Fruit fly (Drosophila melanogaster): ENCODE data around the gene Ada3.

The Ada3 gene

DNA sequence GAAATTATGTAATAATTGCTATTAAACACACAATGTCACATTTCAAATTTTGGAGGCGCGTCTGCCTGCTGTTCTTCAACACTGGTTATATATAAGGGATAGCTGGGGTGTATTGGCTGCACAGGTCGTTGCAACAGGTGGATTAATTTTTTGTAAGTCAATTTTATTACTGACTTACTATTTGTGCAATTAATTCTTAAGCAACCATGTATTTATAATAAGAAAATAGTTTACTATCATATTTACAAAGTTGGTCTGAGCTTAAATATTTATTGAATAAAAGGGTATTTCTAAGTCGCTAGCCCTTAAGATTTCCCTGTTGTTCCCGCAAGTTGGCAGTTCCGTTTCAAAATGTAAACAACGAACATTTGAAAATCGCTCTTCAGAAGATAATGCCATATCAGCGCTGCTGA lies 7.3 kb downstream of the Ada3 start, which contains the start of gene RhoGAP16F (continued):
- TF ChIP-seq Antp (GFP tag; optimal IDR thresholded peaks at IDR 0.05): peak; percentile 63
- TF ChIP-seq ssp (GFP tag; IDR thresholded peaks at IDR 0.05): peak; percentile 77
- peak in 1 of 2 experiments; percentile 70 for TF ChIP-seq pan (optimal IDR thresholded peaks at IDR 0.05)
- peak; percentile 78 to 85 for TF ChIP-seq pan (GFP tag; optimal IDR thresholded peaks at IDR 0.05 in 1 of 2, IDR thresholded peaks at IDR 0.05 in 1 of 2)
- no peak for TF ChIP-seq Hey (tag; optimal IDR thresholded peaks at IDR 0.05)
- peak; percentile 29 for TF ChIP-seq Vsx1 (GFP tag; optimal IDR thresholded peaks at IDR 0.05)
- TF ChIP-seq maf-S (GFP tag; optimal IDR thresholded peaks at IDR 0.05): peak; percentile 49
- TF ChIP-seq oc (tag; optimal IDR thresholded peaks at IDR 0.05): peak; percentile 70
- peak; percentile 84 for TF ChIP-seq chn (GFP tag; optimal IDR thresholded peaks at IDR 0.05)
- peak; percentile 92 for TF ChIP-seq gem (tag; optimal IDR thresholded peaks at IDR 0.05)
- peak; percentile 57 for TF ChIP-seq CG9876 (GFP tag; optimal IDR thresholded peaks at IDR 0.05)
- peak; percentile 61 for TF ChIP-seq slou (GFP tag; optimal IDR thresholded peaks at IDR 0.05)
- peak; percentile 51 for TF ChIP-seq CG17802 (tag; optimal IDR thresholded peaks at IDR 0.05)
- TF ChIP-seq CG17912 (GFP tag; optimal IDR thresholded peaks at IDR 0.05): peak; percentile 55
- peak; percentile 89 for TF ChIP-seq vvl (GFP tag; IDR thresholded peaks at IDR 0.05)
- TF ChIP-seq gfzf (GFP tag; optimal IDR thresholded peaks at IDR 0.05): peak; percentile 5
- 0 out of 3 replicates have a peak, but pooled peaks have one; percentile 9 for TF ChIP-seq sr (GFP tag; IDR thresholded peaks at IDR 0.05)
- TF ChIP-seq hth (optimal IDR thresholded peaks at IDR 0.05): no peak
- peak; percentile 80 for TF ChIP-seq Aef1 (GFP tag; IDR thresholded peaks at IDR 0.05)
- peak; percentile 84 for TF ChIP-seq Fer3 (tag; optimal IDR thresholded peaks at IDR 0.05)
- peak; percentile 89 for TF ChIP-seq ind (GFP tag; optimal IDR thresholded peaks at IDR 0.05)
- peak; percentile 86 for TF ChIP-seq grau (tag; optimal IDR thresholded peaks at IDR 0.05)
- peak; percentile 52 for TF ChIP-seq Elba2 (GFP tag; optimal IDR thresholded peaks at IDR 0.05)
- no peak; the same call in 1 of the 2 replicates for TF ChIP-seq CG13287 (GFP tag; IDR thresholded peaks at IDR 0.05; ENCODE audit: partially characterized antibody)
- TF ChIP-seq CG6254 (GFP tag; optimal IDR thresholded peaks at IDR 0.05): peak; percentile 56
- TF ChIP-seq dysf (GFP tag; IDR thresholded peaks at IDR 0.05): peak; percentile 88
- TF ChIP-seq h (optimal IDR thresholded peaks at IDR 0.05): no peak
- peak; percentile 69 for TF ChIP-seq CG18476 (GFP tag; optimal IDR thresholded peaks at IDR 0.05)
- peak; percentile 47 for TF ChIP-seq CG15073 (GFP tag; optimal IDR thresholded peaks at IDR 0.05)
- TF ChIP-seq CG2199 (GFP tag; IDR thresholded peaks at IDR 0.05): 0 out of 3 replicates have a peak, but pooled peaks have one; percentile 34
- no peak for TF ChIP-seq Bgb (GFP tag; IDR thresholded peaks at IDR 0.05; ENCODE audit: partially characterized antibody)
- peak; percentile 81 for TF ChIP-seq CG11247 (GFP tag; IDR thresholded peaks at IDR 0.05)
- TF ChIP-seq ewg (GFP tag; optimal IDR thresholded peaks at IDR 0.05): peak; percentile 71
- peak; percentile 32; the same call in 1 of the 2 replicates for TF ChIP-seq CkIIα-i1 (GFP tag; IDR thresholded peaks at IDR 0.05)
- TF ChIP-seq scrt (GFP tag; optimal IDR thresholded peaks at IDR 0.05): peak; percentile 92
- peak; percentile 31 for TF ChIP-seq CG3995 (GFP tag; optimal IDR thresholded peaks at IDR 0.05)
- peak; percentile 82 for TF ChIP-seq CG8924 (tag; optimal IDR thresholded peaks at IDR 0.05)
- TF ChIP-seq onecut (GFP tag; IDR thresholded peaks at IDR 0.05): peak; percentile 47
- peak; percentile 92 for TF ChIP-seq Xbp1 (GFP tag; optimal IDR thresholded peaks at IDR 0.05)
- peak; percentile 70 for TF ChIP-seq Ada2b (GFP tag; IDR thresholded peaks at IDR 0.05)
- peak; percentile 83 for TF ChIP-seq zen (tag; optimal IDR thresholded peaks at IDR 0.05)
- TF ChIP-seq CG9609 (GFP tag; optimal IDR thresholded peaks at IDR 0.05): peak; percentile 60
- TF ChIP-seq Dll (GFP tag; IDR thresholded peaks at IDR 0.05; ENCODE audit: partially characterized antibody): no peak
- TF ChIP-seq pfk (GFP tag; optimal IDR thresholded peaks at IDR 0.05): no peak
- TF ChIP-seq dimm (GFP tag; IDR thresholded peaks at IDR 0.05): peak; percentile 48; the same call in 1 of the 2 replicates
- peak; percentile 83 for TF ChIP-seq HLH54F (GFP tag; optimal IDR thresholded peaks at IDR 0.05)
- peak; percentile 54 for TF ChIP-seq Hmx (GFP tag; optimal IDR thresholded peaks at IDR 0.05)
- peak; percentile 42 for TF ChIP-seq stwl (tag; optimal IDR thresholded peaks at IDR 0.05)
- peak; percentile 67 for TF ChIP-seq CG3838 (GFP tag; optimal IDR thresholded peaks at IDR 0.05)
- peak; percentile 60 for TF ChIP-seq CrebB (tag; optimal IDR thresholded peaks at IDR 0.05)
- TF ChIP-seq CG8388 (GFP tag; optimal IDR thresholded peaks at IDR 0.05): peak; percentile 82

All from whole organism, embryonic.